Fruit fly (Drosophila melanogaster): ENCODE results near the gene Nlp.

- TF ChIP-seq Myc (optimal IDR thresholded peaks at IDR 0.05) (no peak), h (optimal IDR thresholded peaks at IDR 0.05) (no peak), psq (optimal IDR thresholded peaks at IDR 0.05) (no peak), ttk (optimal IDR thresholded peaks at IDR 0.05) (no peak)
Measured at dm6 chr3R:30012602-30013489, 8.3 kb downstream of the Nlp start.
